Fruit fly (Drosophila melanogaster) whole organism, adult: ENCODE data around the gene CG12480.

Experiments
- CG11617 ChIP-seq: fragments of 200-800 bp; sonication (Bioruptor generic); optimal IDR thresholded peaks from 2 replicates; lab custom pipeline; 2017; ENCODE audit warnings: mild to moderate bottlenecking, missing biosample characterization, missing genetic modification reagents, missing genetic modification characterization
- CG12768 ChIP-seq: fragments of 200-800 bp; sonication (Bioruptor generic); optimal IDR thresholded peaks from 2 replicates; lab custom pipeline; 2017; ENCODE audit warnings: missing biosample characterization, missing genetic modification characterization, mild to moderate bottlenecking, moderate library complexity, missing genetic modification reagents
- CG1620 ChIP-seq: fragments of 200-800 bp; sonication (Bioruptor generic); optimal IDR thresholded peaks from 2 replicates; lab custom pipeline; 2016; ENCODE audit warnings: missing biosample characterization, missing genetic modification characterization
- CG5204 ChIP-seq: fragments of 200-800 bp; sonication (Bioruptor generic); optimal IDR thresholded peaks from 2 replicates; lab custom pipeline; 2016; ENCODE audit warnings: missing biosample characterization, missing genetic modification characterization
- CG7045 ChIP-seq: fragments of 200-800 bp; sonication (Bioruptor generic); optimal IDR thresholded peaks from 2 replicates; lab custom pipeline; 2017; ENCODE audit warnings: missing biosample characterization, mild to moderate bottlenecking, missing genetic modification characterization
- CG7101 ChIP-seq: fragments of 200-800 bp; sonication (Bioruptor generic); optimal IDR thresholded peaks from 2 replicates; lab custom pipeline; 2018; ENCODE audit warnings: missing biosample characterization, mild to moderate bottlenecking, missing genetic modification characterization, moderate library complexity
- Clk ChIP-seq: fragments of 200-800 bp; sonication (Bioruptor generic); optimal IDR thresholded peaks from 2 replicates; lab custom pipeline; 2017; ENCODE audit warnings: missing biosample characterization, missing genetic modification characterization
- Crg-1 ChIP-seq: fragments of 200-800 bp; sonication (Bioruptor generic); optimal IDR thresholded peaks from 2 replicates; lab custom pipeline; 2016; ENCODE audit warnings: missing biosample characterization, missing genetic modification characterization
- Hr96 ChIP-seq: fragments of 200-800 bp; sonication (Bioruptor generic); optimal IDR thresholded peaks from 2 replicates; lab custom pipeline; 2016; ENCODE audit warnings: missing biosample characterization, missing genetic modification characterization
- Mnt ChIP-seq: fragments of 200-800 bp; sonication (Bioruptor generic); optimal IDR thresholded peaks from 2 replicates; lab custom pipeline; 2016; ENCODE audit warnings: missing biosample characterization, mild to moderate bottlenecking, missing genetic modification characterization
- bab1 ChIP-seq: fragments of 200-800 bp; sonication (Bioruptor generic); optimal IDR thresholded peaks from 3 replicates; lab custom pipeline; 2019; ENCODE audit warnings: missing biosample characterization, mild to moderate bottlenecking, missing genetic modification characterization, moderate library complexity
- cic ChIP-seq: fragments of 200-800 bp; sonication (Bioruptor generic); optimal IDR thresholded peaks from 2 replicates; lab custom pipeline; 2017; ENCODE audit warnings: missing biosample characterization, mild to moderate bottlenecking, missing genetic modification characterization, moderate library complexity
- kay ChIP-seq: fragments of 200-800 bp; sonication (Bioruptor generic); peaks from one replicate; lab custom pipeline; 2016; ENCODE audit warnings: missing biosample characterization, missing genetic modification characterization, borderline replicate concordance
- toe ChIP-seq: fragments of 200-800 bp; sonication (Bioruptor generic); optimal IDR thresholded peaks from 2 replicates; lab custom pipeline; 2016; ENCODE audit warnings: missing biosample characterization, missing genetic modification characterization

DNA sequence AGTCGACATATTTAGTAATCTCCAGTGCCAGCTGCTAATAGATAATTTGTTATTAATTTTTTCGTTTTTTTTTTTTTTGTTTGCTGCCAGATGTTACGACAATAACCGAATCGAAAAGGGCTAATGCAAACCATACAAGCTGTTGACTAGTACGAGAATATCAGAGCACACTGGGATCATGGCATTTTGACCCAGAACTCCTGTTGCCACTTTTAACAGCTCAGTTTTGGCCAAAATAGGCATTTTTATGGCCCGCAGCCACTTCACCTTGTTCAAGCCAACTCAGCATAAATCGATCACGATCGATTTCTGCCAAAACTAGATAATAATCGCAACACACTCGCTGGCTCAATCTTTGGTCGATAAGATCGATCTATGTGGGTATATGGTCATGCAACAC lies 17.5 kb upstream of the CG12480 start, which contains the start of gene CG12479:
- TF ChIP-seq Mnt (no peak), Hr96 (GFP tag; lab: Kevin White, UChicago) (no peak), CG1620 (no peak), toe (GFP tag; lab: Kevin White, UChicago) (no peak), Crg-1 (GFP tag; lab: Kevin White, UChicago) (no peak), bab1 (no peak), Clk (GFP tag; lab: Kevin White, UChicago) (no peak), kay (GFP tag; lab: Kevin White, UChicago) (no peak), CG7045 (GFP tag; lab: Kevin White, UChicago) (no peak), cic (GFP tag; lab: Kevin White, UChicago) (no peak), CG5204 (no peak), CG12768 (no peak), CG7101 (tag; lab: Kevin White, UChicago) (no peak), CG11617 (GFP tag; lab: Kevin White, UChicago) (no peak)
